Fruit fly (Drosophila melanogaster) whole organism, embryonic: ENCODE data around the gene CG15263.

Source experiments
- Antp ChIP-seq: fragments of 200-800 bp; sonication (Bioruptor generic); optimal IDR thresholded peaks from 3 replicates; lab custom pipeline; 2016; ENCODE audit warnings: missing biosample characterization, missing genetic modification characterization
- Asciz ChIP-seq: fragments of 200-800 bp; sonication (Bioruptor generic); optimal IDR thresholded peaks from 2 replicates; lab custom pipeline; 2017; ENCODE audit warnings: missing biosample characterization, mild to moderate bottlenecking, missing genetic modification characterization, missing genetic modification reagents
- CG10654 ChIP-seq: fragments of 200-800 bp; sonication (Bioruptor generic); optimal IDR thresholded peaks from 2 replicates; lab custom pipeline; 2016; ENCODE audit warnings: missing biosample characterization, missing genetic modification characterization
- CG12104 ChIP-seq: fragments of 200-800 bp; sonication (Bioruptor generic); optimal IDR thresholded peaks from 3 replicates; lab custom pipeline; 2016; ENCODE audit warnings: missing biosample characterization, missing genetic modification characterization
- CG13296 ChIP-seq: fragments of 200-800 bp; sonication (Bioruptor generic); optimal IDR thresholded peaks from 3 replicates; lab custom pipeline; 2018; ENCODE audit warnings: missing biosample characterization, mild to moderate bottlenecking, missing genetic modification characterization
- CG14860 ChIP-seq: fragments of 200-800 bp; sonication (Bioruptor generic); IDR thresholded peaks from 3 replicates; pipeline ENCODE4 v1.3.6; 2022; ENCODE audit warnings: missing biosample characterization, missing genetic modification characterization; ENCODE audit not compliant: partially characterized antibody
- CG15011 ChIP-seq: fragments of 200-800 bp; sonication (Bioruptor generic); optimal IDR thresholded peaks from 3 replicates; lab custom pipeline; 2018; ENCODE audit warnings: missing biosample characterization, mild to moderate bottlenecking, missing genetic modification characterization
- CG16863 ChIP-seq: fragments of 200-800 bp; sonication (Bioruptor generic); optimal IDR thresholded peaks from 3 replicates; lab custom pipeline; 2016; ENCODE audit warnings: missing biosample characterization, missing genetic modification characterization
- CG3281 ChIP-seq: fragments of 200-800 bp; sonication (Bioruptor generic); optimal IDR thresholded peaks from 3 replicates; lab custom pipeline; 2017; ENCODE audit warnings: missing biosample characterization, mild to moderate bottlenecking, missing genetic modification characterization
- CG4282 ChIP-seq: fragments of 200-800 bp; sonication (Bioruptor generic); optimal IDR thresholded peaks from 2 replicates; lab custom pipeline; 2016; ENCODE audit warnings: missing biosample characterization, missing genetic modification characterization
- CG8089 ChIP-seq: fragments of 200-800 bp; sonication (Bioruptor generic); optimal IDR thresholded peaks from 3 replicates; lab custom pipeline; 2016; ENCODE audit warnings: missing biosample characterization, missing genetic modification characterization
- CG8944 ChIP-seq: fragments of 200-800 bp; sonication (Bioruptor generic); optimal IDR thresholded peaks from 3 replicates; lab custom pipeline; 2016; ENCODE audit warnings: missing biosample characterization, missing genetic modification characterization
- D19A ChIP-seq: fragments of 200-800 bp; optimal IDR thresholded peaks from 3 replicates; lab custom pipeline; 2019; ENCODE audit warnings: missing biosample characterization, mild to moderate bottlenecking, missing genetic modification characterization, moderate library complexity
- Dek ChIP-seq: fragments of 200-800 bp; sonication (Bioruptor generic); optimal IDR thresholded peaks from 3 replicates; lab custom pipeline; 2019; ENCODE audit warnings: missing biosample characterization, mild to moderate bottlenecking, missing genetic modification characterization, moderate library complexity
- Dll ChIP-seq: fragments of 200-800 bp; sonication (Bioruptor generic); IDR thresholded peaks from 4 replicates; pipeline ENCODE4 v1.3.6; 2022; ENCODE audit warnings: missing biosample characterization, missing genetic modification characterization; ENCODE audit not compliant: partially characterized antibody
- Dp ChIP-seq: fragments of 200-800 bp; sonication (Bioruptor generic); optimal IDR thresholded peaks from 2 replicates; lab custom pipeline; 2018; ENCODE audit warnings: missing biosample characterization, mild to moderate bottlenecking, missing genetic modification characterization, moderate library complexity
- Fer3 ChIP-seq: fragments of 200-800 bp; sonication (Bioruptor generic); optimal IDR thresholded peaks from 2 replicates; lab custom pipeline; 2018; ENCODE audit warnings: missing biosample characterization, mild to moderate bottlenecking, missing genetic modification characterization, moderate library complexity
- HLH4C ChIP-seq: fragments of 200-800 bp; sonication (Bioruptor generic); IDR thresholded peaks from 3 replicates; pipeline ENCODE4 v1.3.6; 2022; ENCODE audit warnings: missing biosample characterization, missing genetic modification characterization; ENCODE audit not compliant: partially characterized antibody
- Hr3 ChIP-seq: fragments of 200-800 bp; sonication (Bioruptor generic); optimal IDR thresholded peaks from 3 replicates; lab custom pipeline; 2016; ENCODE audit warnings: missing biosample characterization, missing genetic modification characterization
- Jarid2 ChIP-seq: fragments of 200-800 bp; sonication (Bioruptor generic); optimal IDR thresholded peaks from 3 replicates; lab custom pipeline; 2017; ENCODE audit warnings: mild to moderate bottlenecking, missing biosample characterization, missing genetic modification reagents, missing genetic modification characterization
- NFAT ChIP-seq: fragments of 200-800 bp; sonication (Bioruptor generic); IDR thresholded peaks from 2 replicates; pipeline ENCODE4 v1.3.6; 2022; ENCODE audit warnings: missing biosample characterization, missing genetic modification characterization
- NK7.1 ChIP-seq: fragments of 200-800 bp; sonication (Bioruptor generic); optimal IDR thresholded peaks from 3 replicates; lab custom pipeline; 2016; ENCODE audit warnings: missing biosample characterization, missing genetic modification characterization
- Nf-YB ChIP-seq: fragments of 200-800 bp; sonication (Bioruptor generic); optimal IDR thresholded peaks from 3 replicates; lab custom pipeline; 2019; ENCODE audit warnings: missing biosample characterization, mild to moderate bottlenecking, missing genetic modification characterization, moderate library complexity
- Optix ChIP-seq: fragments of 200-800 bp; sonication (Bioruptor generic); IDR thresholded peaks from 3 replicates; pipeline ENCODE4 v1.3.6; 2022; ENCODE audit warnings: missing biosample characterization, missing genetic modification characterization
- Sox100B ChIP-seq: fragments of 200-800 bp; sonication (Bioruptor generic); optimal IDR thresholded peaks from 3 replicates; lab custom pipeline; 2018; ENCODE audit warnings: missing biosample characterization, mild to moderate bottlenecking, missing genetic modification characterization
- Usf ChIP-seq: fragments of 200-800 bp; sonication (Bioruptor generic); optimal IDR thresholded peaks from 2 replicates; lab custom pipeline; 2017; ENCODE audit warnings: missing genotype, missing biosample characterization, missing genetic modification characterization
- Xrp1 ChIP-seq: fragments of 200-800 bp; sonication (Bioruptor generic); IDR thresholded peaks from 2 replicates; pipeline ENCODE4 v1.3.6; 2022; ENCODE audit warnings: missing biosample characterization, missing genetic modification characterization
- ac ChIP-seq: fragments of 200-800 bp; sonication (Bioruptor generic); optimal IDR thresholded peaks from 3 replicates; lab custom pipeline; 2017; ENCODE audit warnings: missing biosample characterization, mild to moderate bottlenecking, missing genetic modification characterization
- ap ChIP-seq: fragments of 200-800 bp; sonication (Bioruptor generic); IDR thresholded peaks from 2 replicates; pipeline ENCODE4 v1.3.6; 2022; ENCODE audit warnings: missing biosample characterization, missing genetic modification characterization
- ato ChIP-seq: fragments of 200-800 bp; sonication (Bioruptor generic); IDR thresholded peaks from 2 replicates; pipeline ENCODE4 v1.3.6; 2022; ENCODE audit warnings: missing biosample characterization, missing genetic modification characterization; ENCODE audit not compliant: partially characterized antibody
- az2 ChIP-seq: fragments of 200-800 bp; sonication (Bioruptor generic); optimal IDR thresholded peaks from 3 replicates; lab custom pipeline; 2016; ENCODE audit warnings: missing biosample characterization, missing genetic modification characterization
- br ChIP-seq: fragments of >200 bp; optimal IDR thresholded peaks from 2 replicates; lab custom pipeline; 2017
- bsh ChIP-seq, 2 experiments: fragments of 200-800 bp; sonication (Bioruptor generic); optimal IDR thresholded peaks; 2 replicates each; lab custom pipeline; 2017 to 2018; ENCODE audit warnings: mild to moderate bottlenecking in 2 of 2, missing biosample characterization in 2 of 2, missing genetic modification characterization in 2 of 2, moderate library complexity in 1 of 2
- caup ChIP-seq: fragments of 200-800 bp; sonication (Bioruptor generic); optimal IDR thresholded peaks from 3 replicates; lab custom pipeline; 2017; ENCODE audit warnings: missing biosample characterization, mild to moderate bottlenecking, missing genetic modification characterization, moderate library complexity; ENCODE audit not compliant: severe bottlenecking
- chif ChIP-seq, 2 experiments: fragments of 200-800 bp; sonication (Bioruptor generic); optimal IDR thresholded peaks; 3 replicates each; lab custom pipeline; 2016; ENCODE audit warnings: missing biosample characterization in 2 of 2, missing genetic modification characterization in 2 of 2
- dm ChIP-seq: fragments of 200-800 bp; sonication (Bioruptor generic); optimal IDR thresholded peaks from 3 replicates; lab custom pipeline; 2016; ENCODE audit warnings: missing biosample characterization, missing genetic modification characterization
- exex ChIP-seq: fragments of 200-800 bp; sonication (Bioruptor generic); optimal IDR thresholded peaks from 4 replicates; lab custom pipeline; 2018; ENCODE audit warnings: missing biosample characterization, mild to moderate bottlenecking, missing genetic modification characterization, moderate library complexity
- eyg ChIP-seq: fragments of 200-800 bp; sonication (Bioruptor generic); optimal IDR thresholded peaks from 3 replicates; lab custom pipeline; 2016; ENCODE audit warnings: missing biosample characterization, missing genetic modification characterization
- fd64A ChIP-seq: fragments of 200-800 bp; sonication (Bioruptor generic); optimal IDR thresholded peaks from 3 replicates; lab custom pipeline; 2018; ENCODE audit warnings: missing biosample characterization, mild to moderate bottlenecking, missing genetic modification characterization
- gro ChIP-seq: fragments of 200-800 bp; sonication (Bioruptor generic); optimal IDR thresholded peaks from 2 replicates; lab custom pipeline; 2016; ENCODE audit warnings: missing biosample characterization, missing genetic modification characterization
- ind ChIP-seq: fragments of 200-800 bp; sonication (Bioruptor generic); optimal IDR thresholded peaks from 3 replicates; lab custom pipeline; 2016; ENCODE audit warnings: missing biosample characterization, missing genetic modification characterization
- inv ChIP-seq: fragments of 200-800 bp; sonication (Bioruptor generic); IDR thresholded peaks from 2 replicates; pipeline ENCODE4 v1.3.6; 2022; ENCODE audit warnings: missing biosample characterization, missing genetic modification characterization; ENCODE audit not compliant: partially characterized antibody
- lov ChIP-seq, 2 experiments: fragments of 200-800 bp in 1 of 2; fragments of >200 bp in 1 of 2; sonication (Bioruptor generic) in 1 of 2; IDR thresholded peaks in 1 of 2; optimal IDR thresholded peaks in 1 of 2; 2 replicates in 1 of 2; 3 replicates in 1 of 2; pipeline versions ENCODE4 v1.3.6 to Lab custom; 2017 to 2022; ENCODE audit warnings: missing biosample characterization in 1 of 2, missing genetic modification characterization in 1 of 2
- prd ChIP-seq, 3 experiments: fragments of >200 bp in 2 of 3; fragments of 200-800 bp in 1 of 3; sonication (Bioruptor generic) in 1 of 3; optimal IDR thresholded peaks in 2 of 3; IDR thresholded peaks in 1 of 3; 2 replicates in 2 of 3; 3 replicates in 1 of 3; pipeline versions ENCODE4 v1.3.6 to Lab custom; 2017 to 2022; ENCODE audit warnings: missing biosample characterization in 1 of 3, missing genetic modification characterization in 1 of 3
- row ChIP-seq: fragments of 200-800 bp; sonication (Bioruptor generic); IDR thresholded peaks from 3 replicates; pipeline ENCODE4 v1.3.6; 2022; ENCODE audit warnings: missing biosample characterization, missing genetic modification characterization
- seq ChIP-seq: fragments of 200-800 bp; sonication (Bioruptor generic); IDR thresholded peaks from 2 replicates; pipeline ENCODE4 v1.3.6; 2022; ENCODE audit warnings: missing biosample characterization, missing genetic modification characterization
- ssp ChIP-seq: fragments of 200-800 bp; sonication (Bioruptor generic); IDR thresholded peaks from 2 replicates; pipeline ENCODE4 v1.3.6; 2022; ENCODE audit warnings: missing biosample characterization, missing genetic modification characterization
- sug ChIP-seq: fragments of 200-800 bp; optimal IDR thresholded peaks from 2 replicates; lab custom pipeline; 2019; ENCODE audit warnings: missing biosample characterization, mild to moderate bottlenecking, missing genetic modification characterization, moderate library complexity
- usp ChIP-seq: fragments of >200 bp; optimal IDR thresholded peaks from 2 replicates; lab custom pipeline; 2017; ENCODE audit warnings: missing biosample characterization, missing genetic modification characterization

CG15263 gene

dm6 chr2L:15254229-15254861 lies 30.5 kb upstream of the CG15263 start (continued):
- TF ChIP-seq prd (optimal IDR thresholded peaks at IDR 0.05; lab: Kevin White, UChicago) (no peak), prd (GFP tag; IDR thresholded peaks at IDR 0.05; lab: Robert Waterston, UW) (peak; percentile 46; the same call in 1 of the 3 replicates), CG12104 (GFP tag; lab: Kevin White, UChicago) (peak; percentile 10), Nf-YB (GFP tag; lab: Kevin White, UChicago) (no peak), ind (GFP tag; lab: Kevin White, UChicago) (peak; percentile 43), chif (GFP tag; optimal IDR thresholded peaks at IDR 0.05; lab: Kevin White, UChicago) (peak in 1 of 2 experiments; percentile 64), CG8089 (peak; percentile 6), inv (GFP tag; lab: Robert Waterston, UW) (no peak), Jarid2 (no peak), Fer3 (tag; lab: Kevin White, UChicago) (peak; percentile 43), exex (tag; lab: Kevin White, UChicago) (peak; percentile 48), Optix (GFP tag; lab: Robert Waterston, UW) (no peak), row (peak; percentile 79), bsh (GFP tag; optimal IDR thresholded peaks at IDR 0.05; lab: Kevin White, UChicago) (peak in 1 of 2 experiments; percentile 59), lov (optimal IDR thresholded peaks at IDR 0.05; lab: Kevin White, UChicago) (no peak), lov (GFP tag; IDR thresholded peaks at IDR 0.05; lab: Robert Waterston, UW) (no peak), fd64A (GFP tag; lab: Kevin White, UChicago) (no peak), Asciz (GFP tag; lab: Kevin White, UChicago) (peak; percentile 37), Dp (GFP tag; lab: Kevin White, UChicago) (no peak), CG8944 (GFP tag; lab: Kevin White, UChicago) (no peak), CG4282 (peak; percentile 29), Hr3 (GFP tag; lab: Kevin White, UChicago) (peak; percentile 29), caup (peak; percentile 21), Antp (no peak), ato (GFP tag; lab: Robert Waterston, UW) (no peak), sug (peak; percentile 16), CG15011 (GFP tag; lab: Kevin White, UChicago) (no peak), D19A (tag; lab: Kevin White, UChicago) (no peak), ssp (GFP tag; lab: Robert Waterston, UW) (no peak), usp (GFP tag; lab: Kevin White, UChicago) (no peak), az2 (GFP tag; lab: Kevin White, UChicago) (peak; percentile 45), CG10654 (GFP tag; lab: Kevin White, UChicago) (no peak), Sox100B (GFP tag; lab: Kevin White, UChicago) (peak; percentile 18), CG13296 (GFP tag; lab: Kevin White, UChicago) (peak; percentile 38), eyg (GFP tag; lab: Kevin White, UChicago) (peak; percentile 34), br (no peak), NFAT (GFP tag; lab: Robert Waterston, UW) (no peak), Usf (GFP tag; lab: Kevin White, UChicago) (no peak), CG16863 (GFP tag; lab: Kevin White, UChicago) (no peak), HLH4C (GFP tag; lab: Robert Waterston, UW) (no peak), CG14860 (no peak), Dll (GFP tag; lab: Robert Waterston, UW) (no peak), NK7.1 (GFP tag; lab: Kevin White, UChicago) (no peak), ac (GFP tag; lab: Kevin White, UChicago) (no peak), Dek (tag; lab: Kevin White, UChicago) (peak; percentile 3), seq (no peak), Xrp1 (GFP tag; lab: Robert Waterston, UW) (peak; percentile 70), CG3281 (GFP tag; lab: Kevin White, UChicago) (peak; percentile 46), dm (GFP tag; lab: Kevin White, UChicago) (no peak), gro (GFP tag; lab: Kevin White, UChicago) (peak; percentile 54), ap (GFP tag; lab: Robert Waterston, UW) (no peak)
